Fruit fly (Drosophila melanogaster) whole organism, prepupa: ENCODE measurements around the gene Atat.

Source experiments
- CG10669 ChIP-seq: fragments of 200-800 bp; sonication (Bioruptor generic); optimal IDR thresholded peaks from 3 replicates; lab custom pipeline; 2018; ENCODE audit warnings: missing biosample characterization, mild to moderate bottlenecking, missing genetic modification characterization, moderate library complexity
- CG11294 ChIP-seq: fragments of 200-800 bp; sonication (Bioruptor generic); IDR thresholded peaks from 2 replicates; pipeline ENCODE4 v1.3.6; 2022; ENCODE audit warnings: missing biosample characterization, missing genetic modification characterization
- CG11902 ChIP-seq: fragments of 200-800 bp; sonication (Bioruptor generic); optimal IDR thresholded peaks from 3 replicates; lab custom pipeline; 2016; ENCODE audit warnings: missing biosample characterization, missing genetic modification characterization
- CG15336 ChIP-seq: fragments of 200-800 bp; sonication (Bioruptor generic); IDR thresholded peaks from 2 replicates; pipeline ENCODE4 v1.3.6; 2022; ENCODE audit warnings: missing biosample characterization, missing genetic modification characterization
- CG1621 ChIP-seq: fragments of 200-800 bp; sonication (Bioruptor generic); optimal IDR thresholded peaks from 3 replicates; lab custom pipeline; 2018; ENCODE audit warnings: missing biosample characterization, mild to moderate bottlenecking, missing genetic modification characterization
- CG16779 ChIP-seq: fragments of 200-800 bp; sonication (Bioruptor generic); optimal IDR thresholded peaks from 3 replicates; lab custom pipeline; 2017; ENCODE audit warnings: missing biosample characterization, mild to moderate bottlenecking, missing genetic modification characterization
- CG31627 ChIP-seq: fragments of 200-800 bp; sonication (Bioruptor generic); optimal IDR thresholded peaks from 3 replicates; lab custom pipeline; 2016; ENCODE audit warnings: missing biosample characterization, missing genetic modification characterization
- CG34406 ChIP-seq: fragments of 200-800 bp; sonication (Bioruptor generic); optimal IDR thresholded peaks from 3 replicates; lab custom pipeline; 2016; ENCODE audit warnings: missing biosample characterization, missing genetic modification characterization
- CG6163 ChIP-seq: fragments of 200-800 bp; sonication (Bioruptor generic); IDR thresholded peaks from 3 replicates; pipeline ENCODE4 v1.3.6; 2022; ENCODE audit warnings: missing biosample characterization, missing genetic modification characterization
- CG6792 ChIP-seq: fragments of 200-800 bp; sonication (Bioruptor generic); optimal IDR thresholded peaks from 3 replicates; lab custom pipeline; 2016; ENCODE audit warnings: missing biosample characterization, missing genetic modification characterization
- CG6808 ChIP-seq: fragments of 200-800 bp; sonication (Bioruptor generic); optimal IDR thresholded peaks from 3 replicates; lab custom pipeline; 2017; ENCODE audit warnings: missing biosample characterization, missing genetic modification characterization, mild to moderate bottlenecking, moderate library complexity, missing genetic modification reagents
- CG6854 ChIP-seq: fragments of 200-800 bp; sonication (Bioruptor generic); optimal IDR thresholded peaks from 2 replicates; lab custom pipeline; 2017; ENCODE audit warnings: missing biosample characterization, mild to moderate bottlenecking, missing genetic modification characterization
- CG8319 ChIP-seq: fragments of 200-800 bp; sonication (Bioruptor generic); optimal IDR thresholded peaks from 3 replicates; lab custom pipeline; 2016; ENCODE audit warnings: missing biosample characterization, missing genetic modification characterization
- CG8632 ChIP-seq: fragments of 200-800 bp; sonication (Bioruptor generic); optimal IDR thresholded peaks from 3 replicates; lab custom pipeline; 2016; ENCODE audit warnings: missing biosample characterization, missing genetic modification characterization
- CG9139 ChIP-seq: fragments of 200-800 bp; sonication (Bioruptor generic); optimal IDR thresholded peaks from 3 replicates; lab custom pipeline; 2017; ENCODE audit warnings: missing biosample characterization, mild to moderate bottlenecking, missing genetic modification characterization
- Eip78C ChIP-seq: fragments of 200-800 bp; sonication (Bioruptor generic); peaks from one replicate; lab custom pipeline; 2016; ENCODE audit warnings: missing biosample characterization, missing genetic modification characterization
- Eip93F ChIP-seq: fragments of 200-800 bp; sonication (Bioruptor generic); optimal IDR thresholded peaks from 2 replicates; lab custom pipeline; 2016; ENCODE audit warnings: missing biosample characterization, mild to moderate bottlenecking, missing genetic modification characterization
- Ets96B ChIP-seq: fragments of 200-800 bp; optimal IDR thresholded peaks from 2 replicates; lab custom pipeline; 2019; ENCODE audit warnings: missing biosample characterization, mild to moderate bottlenecking, missing genetic modification characterization, moderate library complexity
- Gug ChIP-seq: fragments of 200-800 bp; sonication (Bioruptor generic); IDR thresholded peaks from 2 replicates; pipeline ENCODE4 v1.3.6; 2022; ENCODE audit warnings: missing biosample characterization, missing genetic modification characterization
- Hr39 ChIP-seq: fragments of 200-800 bp; sonication (Bioruptor generic); optimal IDR thresholded peaks from 2 replicates; lab custom pipeline; 2016; ENCODE audit warnings: missing biosample characterization, missing genetic modification characterization
- Hr4 ChIP-seq: fragments of 200-800 bp; sonication (Bioruptor generic); optimal IDR thresholded peaks from 3 replicates; lab custom pipeline; 2016; ENCODE audit warnings: missing biosample characterization, missing genetic modification characterization
- Smox ChIP-seq: fragments of 200-800 bp; sonication (Bioruptor generic); optimal IDR thresholded peaks from 3 replicates; lab custom pipeline; 2016; ENCODE audit warnings: missing biosample characterization, missing genetic modification characterization
- Sox102F ChIP-seq: fragments of 200-800 bp; sonication (Bioruptor generic); optimal IDR thresholded peaks from 2 replicates; lab custom pipeline; 2016; ENCODE audit warnings: missing biosample characterization, mild to moderate bottlenecking, missing genetic modification characterization
- Sox14 ChIP-seq: fragments of 200-800 bp; sonication (Bioruptor generic); optimal IDR thresholded peaks from 3 replicates; lab custom pipeline; 2016; ENCODE audit warnings: missing biosample characterization, missing genetic modification characterization
- Sox15 ChIP-seq: fragments of 200-800 bp; sonication (Bioruptor generic); optimal IDR thresholded peaks from 3 replicates; lab custom pipeline; 2016; ENCODE audit warnings: missing biosample characterization, missing genetic modification characterization
- achi ChIP-seq: fragments of 200-800 bp; sonication (Bioruptor generic); optimal IDR thresholded peaks from 3 replicates; lab custom pipeline; 2016; ENCODE audit warnings: missing biosample characterization, missing genetic modification characterization
- acj6 ChIP-seq: fragments of 200-800 bp; sonication (Bioruptor generic); optimal IDR thresholded peaks from 3 replicates; lab custom pipeline; 2016; ENCODE audit warnings: missing biosample characterization, missing genetic modification characterization
- cyc ChIP-seq: fragments of 200-800 bp; sonication (Bioruptor generic); optimal IDR thresholded peaks from 3 replicates; lab custom pipeline; 2016; ENCODE audit warnings: missing biosample characterization, missing genetic modification characterization
- dsx ChIP-seq: fragments of 200-800 bp; optimal IDR thresholded peaks from 3 replicates; lab custom pipeline; 2019; ENCODE audit warnings: missing biosample characterization, mild to moderate bottlenecking, missing genetic modification characterization, moderate library complexity; ENCODE audit not compliant: poor library complexity, severe bottlenecking
- eg ChIP-seq: fragments of 200-800 bp; sonication (Bioruptor generic); IDR thresholded peaks from 3 replicates; pipeline ENCODE4 v1.3.6; 2022; ENCODE audit warnings: missing biosample characterization, missing genetic modification characterization
- esn ChIP-seq: fragments of 200-800 bp; sonication (Bioruptor generic); optimal IDR thresholded peaks from 2 replicates; lab custom pipeline; 2016; ENCODE audit warnings: missing biosample characterization, mild to moderate bottlenecking, missing genetic modification characterization, moderate library complexity
- fkh ChIP-seq: fragments of 200-800 bp; sonication (Bioruptor generic); optimal IDR thresholded peaks from 3 replicates; lab custom pipeline; 2017; ENCODE audit warnings: missing biosample characterization, mild to moderate bottlenecking, missing genetic modification characterization, moderate library complexity
- lz ChIP-seq: fragments of 200-800 bp; sonication (Bioruptor generic); optimal IDR thresholded peaks from 3 replicates; lab custom pipeline; 2016; ENCODE audit warnings: missing biosample characterization, missing genetic modification characterization
- net ChIP-seq: fragments of 200-800 bp; sonication (Bioruptor generic); optimal IDR thresholded peaks from 3 replicates; lab custom pipeline; 2016; ENCODE audit warnings: missing biosample characterization, missing genetic modification characterization
- salr ChIP-seq, 2 experiments: fragments of 200-800 bp; sonication (Bioruptor generic); optimal IDR thresholded peaks; 3 replicates each; lab custom pipeline; 2016 to 2018; ENCODE audit warnings: missing biosample characterization in 2 of 2, missing genetic modification characterization in 2 of 2, mild to moderate bottlenecking in 1 of 2
- spab ChIP-seq: fragments of 200-800 bp; sonication (Bioruptor generic); optimal IDR thresholded peaks from 2 replicates; lab custom pipeline; 2017; ENCODE audit warnings: missing biosample characterization, mild to moderate bottlenecking, missing genetic modification characterization, missing genetic modification reagents
- ss ChIP-seq, 2 experiments: fragments of 200-800 bp; sonication (Bioruptor generic); optimal IDR thresholded peaks; 2 replicates in 1 of 2; 3 replicates in 1 of 2; lab custom pipeline; 2017 to 2018; ENCODE audit warnings: mild to moderate bottlenecking in 2 of 2, missing biosample characterization in 2 of 2, missing genetic modification characterization in 2 of 2, moderate library complexity in 1 of 2
- svp ChIP-seq: fragments of 200-800 bp; sonication (Bioruptor generic); peaks from one replicate; lab custom pipeline; 2016; ENCODE audit warnings: missing biosample characterization, missing genetic modification characterization
- topi ChIP-seq: fragments of 200-800 bp; sonication (Bioruptor generic); optimal IDR thresholded peaks from 3 replicates; lab custom pipeline; 2016; ENCODE audit warnings: missing biosample characterization, missing genetic modification characterization
- vri ChIP-seq: fragments of 200-800 bp; sonication (Bioruptor generic); optimal IDR thresholded peaks from 3 replicates; lab custom pipeline; 2016; ENCODE audit warnings: missing biosample characterization, mild to moderate bottlenecking, missing genetic modification characterization

The Atat gene

DNA sequence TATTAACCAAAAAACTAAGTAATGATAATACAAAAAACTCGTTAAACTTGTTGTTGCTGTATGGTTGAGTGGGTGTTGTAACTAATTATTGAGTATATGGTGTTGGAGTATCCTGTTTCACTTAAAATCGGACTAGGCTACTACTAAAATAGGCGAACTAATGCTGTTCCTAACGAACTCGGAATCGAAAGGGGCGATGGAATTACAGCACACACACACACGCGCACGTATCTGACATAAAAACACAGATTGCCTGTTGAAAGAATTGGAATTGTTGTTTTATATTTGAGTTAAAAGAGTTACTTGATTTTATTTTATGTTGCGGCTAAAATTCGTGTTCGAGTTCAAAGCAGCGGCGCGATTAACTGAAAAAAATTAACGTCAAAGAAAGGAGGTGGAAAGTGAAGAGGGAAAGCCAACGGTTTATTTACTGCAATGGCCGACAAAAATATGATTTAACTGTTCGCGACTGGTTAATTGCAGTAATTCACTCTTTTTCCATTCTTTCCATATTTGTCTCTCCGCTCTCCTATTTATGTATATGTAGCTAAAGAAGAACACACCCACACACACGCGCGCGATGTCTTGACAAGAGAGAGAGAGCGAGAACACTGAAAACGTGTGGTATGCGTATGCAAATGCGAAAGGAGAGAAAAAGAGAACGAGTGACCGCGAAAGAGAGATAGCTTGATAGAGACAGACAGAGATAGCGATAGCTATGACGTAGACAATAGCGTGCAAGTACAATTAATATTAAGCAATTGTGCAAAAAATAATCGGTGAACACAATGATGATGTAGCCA is 25.0 kb downstream of the Atat start:
- TF ChIP-seq dsx (GFP tag; lab: Kevin White, UChicago) (no peak), CG16779 (tag; lab: Kevin White, UChicago) (peak; percentile 15), spab (GFP tag; lab: Kevin White, UChicago) (no peak), CG1621 (tag; lab: Kevin White, UChicago) (peak; percentile 30), CG6163 (peak; percentile 56; the same call in 2 of the 3 replicates), svp (GFP tag; lab: Kevin White, UChicago) (no peak), CG11902 (no peak), ss (GFP tag; optimal IDR thresholded peaks at IDR 0.05; lab: Kevin White, UChicago) (peak; percentile 44 to 72), CG6808 (GFP tag; lab: Kevin White, UChicago) (no peak), eg (GFP tag; lab: Robert Waterston, UW) (no peak), fkh (GFP tag; lab: Kevin White, UChicago) (peak; percentile 1), Hr4 (no peak), Sox15 (no peak), vri (peak; percentile 67), CG9139 (peak; percentile 13), net (no peak), cyc (no peak)

DNA sequence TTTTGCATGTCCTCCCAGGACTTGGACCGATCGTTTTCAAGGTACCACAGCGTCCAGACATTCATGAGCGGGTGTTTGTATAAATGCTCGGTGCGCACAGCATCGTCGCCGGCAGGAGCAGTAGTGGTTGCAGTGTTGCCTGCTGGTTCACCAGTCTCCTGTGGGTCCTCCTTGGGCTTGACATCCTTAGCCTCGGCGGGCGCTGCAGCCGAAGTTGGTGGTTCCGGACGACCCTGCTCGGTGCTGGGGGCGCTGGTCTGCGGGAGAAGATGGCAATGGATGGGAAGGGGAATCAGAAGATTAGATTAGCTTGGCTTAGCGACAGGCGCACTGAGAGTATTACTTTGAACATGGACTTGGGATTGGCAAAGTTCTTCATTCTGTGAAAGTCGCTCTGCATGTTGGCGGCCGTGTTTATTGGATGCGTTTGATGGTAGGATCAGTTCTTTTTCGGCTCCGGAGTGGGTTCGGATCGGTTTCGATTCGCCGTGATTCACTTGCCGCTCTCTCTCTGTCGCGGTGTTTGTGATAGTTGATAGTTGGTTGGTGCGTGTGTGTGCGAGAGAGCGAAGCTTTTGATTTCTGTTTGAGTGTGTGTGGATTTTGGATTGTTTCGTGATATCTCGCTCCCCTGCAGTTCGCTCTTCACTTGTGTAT is 25.7 kb downstream of the Atat start:
- TF ChIP-seq CG6792 (GFP tag; lab: Kevin White, UChicago) (no peak), vri (no peak), Gug (no peak), fkh (GFP tag; lab: Kevin White, UChicago) (no peak), CG6163 (0 out of 3 replicates have a peak, but pooled peaks have one; percentile 24), CG1621 (tag; lab: Kevin White, UChicago) (peak; percentile 58), topi (GFP tag; lab: Kevin White, UChicago) (no peak), CG8632 (no peak), CG15336 (GFP tag; lab: Robert Waterston, UW) (peak; percentile 43; the same call in 1 of the 2 replicates)

DNA sequence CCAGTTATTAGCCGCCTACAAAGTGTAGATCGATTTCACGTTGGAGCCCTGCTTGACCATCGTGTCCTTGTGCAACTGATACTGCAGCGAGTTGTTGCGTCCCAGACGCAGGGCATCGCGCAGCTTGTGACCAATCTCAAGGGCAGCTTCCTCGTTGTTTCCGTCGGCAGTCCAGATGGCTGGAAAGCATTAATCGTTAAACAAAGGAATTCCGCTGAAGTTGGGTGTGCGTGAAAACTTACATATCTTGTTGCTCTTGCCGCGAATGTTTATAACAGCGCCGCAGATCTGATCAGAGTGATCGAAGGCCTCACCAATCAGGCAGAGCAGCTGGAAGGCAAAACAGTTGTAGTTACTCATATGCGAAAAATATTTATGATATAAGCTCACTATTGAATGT is 26.7 kb downstream of the Atat start:
- TF ChIP-seq CG1621 (tag; lab: Kevin White, UChicago) (peak; percentile 55), Sox14 (GFP tag; lab: Kevin White, UChicago) (peak; percentile 13), salr (GFP tag; optimal IDR thresholded peaks at IDR 0.05; lab: Kevin White, UChicago) (no peak)

DNA sequence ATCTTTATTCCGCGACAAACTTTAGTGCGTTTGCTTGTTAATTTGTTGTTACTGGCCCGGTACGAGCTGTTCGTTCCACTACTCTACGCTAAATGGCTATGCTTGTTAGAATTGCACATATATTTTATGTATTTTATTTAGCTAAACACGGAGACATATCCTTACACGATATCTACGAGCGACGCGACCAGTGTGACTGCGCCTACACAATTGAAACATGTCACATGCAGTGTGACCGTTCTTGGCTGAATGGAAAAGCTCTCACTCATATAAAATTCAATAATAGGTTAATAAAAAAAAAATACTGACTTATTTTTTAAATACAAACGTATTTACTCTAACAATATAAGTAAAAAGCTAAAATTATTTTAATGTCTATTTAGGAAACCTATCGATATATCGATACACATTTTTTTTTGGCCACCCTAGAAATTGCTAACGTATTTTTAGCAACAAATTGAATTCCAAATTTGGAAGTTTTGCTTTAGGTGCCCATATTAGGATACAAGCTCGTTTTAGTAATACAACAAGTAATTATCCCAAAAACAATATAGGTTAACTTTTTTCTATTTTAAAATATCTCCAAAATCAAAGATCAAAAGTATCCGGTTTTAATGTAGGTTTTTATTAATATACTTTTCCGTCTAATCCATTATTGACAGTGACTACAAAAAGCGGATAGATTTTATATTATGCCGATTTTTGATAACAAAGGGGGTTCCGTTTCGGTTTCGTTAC is 27.4 kb downstream of the Atat start, which contains the start of gene CG4080:
TSS of gene CG4080 (minus strand) at position 215 of the 738 bp plus-strand sequence.
- TF ChIP-seq CG6854 (GFP tag; lab: Kevin White, UChicago) (peak; percentile 9), vri (peak; percentile 40), CG16779 (tag; lab: Kevin White, UChicago) (peak; percentile 43), topi (GFP tag; lab: Kevin White, UChicago) (peak; percentile 46), esn (GFP tag; lab: Kevin White, UChicago) (peak; percentile 61), Hr39 (GFP tag; lab: Kevin White, UChicago) (no peak), salr (GFP tag; optimal IDR thresholded peaks at IDR 0.05; lab: Kevin White, UChicago) (no peak), CG9139 (no peak), CG10669 (GFP tag; lab: Kevin White, UChicago) (no peak), lz (peak; percentile 37), CG34406 (GFP tag; lab: Kevin White, UChicago) (no peak), Eip93F (GFP tag; lab: Kevin White, UChicago) (peak; percentile 61), Sox102F (peak; percentile 64), ss (GFP tag; optimal IDR thresholded peaks at IDR 0.05; lab: Kevin White, UChicago) (peak in 1 of 2 experiments; percentile 10), acj6 (GFP tag; lab: Kevin White, UChicago) (peak; percentile 8), CG11294 (GFP tag; lab: Robert Waterston, UW) (no peak), CG15336 (GFP tag; lab: Robert Waterston, UW) (no peak), Ets96B (tag; lab: Kevin White, UChicago) (no peak), svp (GFP tag; lab: Kevin White, UChicago) (peak; percentile 59), dsx (GFP tag; lab: Kevin White, UChicago) (peak; percentile 48), CG31627 (GFP tag; lab: Kevin White, UChicago) (no peak), achi (GFP tag; lab: Kevin White, UChicago) (peak; percentile 5), CG1621 (tag; lab: Kevin White, UChicago) (peak; percentile 30), Eip78C (peak; percentile 79), cyc (peak; percentile 31), CG8319 (GFP tag; lab: Kevin White, UChicago) (no peak), CG8632 (peak; percentile 26), Smox (GFP tag; lab: Kevin White, UChicago) (no peak)
